Worm (Caenorhabditis elegans) whole organism, mixed stage, embryonic: ENCODE data around the gene gst-30.

Experiments
- blmp-1 ChIP-seq: fragments of 150-350 bp; optimal IDR thresholded peaks from 2 replicates; lab custom pipeline; 2014; ENCODE audit warnings: missing biosample characterization, missing genetic modification characterization
- nhr-76 ChIP-seq: sonication (generic microtip); optimal IDR thresholded peaks from 2 replicates; lab custom pipeline; 2017; ENCODE audit warnings: missing biosample characterization, missing genetic modification characterization
- pha-4 ChIP-seq: fragments of 150-350 bp; optimal IDR thresholded peaks from 2 replicates; lab custom pipeline; 2018; ENCODE audit warnings: missing biosample characterization, missing genetic modification reagents, missing genetic modification characterization
- snpc-4 ChIP-seq: fragments of 150-350 bp; optimal IDR thresholded peaks from 2 replicates; lab custom pipeline; 2014; ENCODE audit warnings: missing biosample characterization, missing genetic modification characterization
- zip-8 ChIP-seq: fragments of 150-350 bp; optimal IDR thresholded peaks from 2 replicates; lab custom pipeline; 2014; ENCODE audit warnings: missing biosample characterization, missing genetic modification characterization

ce11 chrII:4891012-4891775, 43.7 kb downstream of the gst-30 start, which contains the start of gene gst-9:
- TF ChIP-seq blmp-1 (tag; lab: Kevin White, UChicago) (no peak), snpc-4 (tag; lab: Kevin White, UChicago) (no peak), nhr-76 (tag; lab: Kevin White, UChicago) (no peak), zip-8 (no peak), pha-4 (no peak)
